Worm (Caenorhabditis elegans) whole organism, early embryonic: ENCODE measurements around the gene rab-30.

Source experiments
- F13C5.2 ChIP-seq: sonication (generic microtip); optimal IDR thresholded peaks from 2 replicates; lab custom pipeline; 2017; ENCODE audit warnings: mild to moderate bottlenecking, missing genetic modification characterization, inconsistent platforms, missing compliant biosample characterization
- aly-1 ChIP-seq: sonication (generic microtip); optimal IDR thresholded peaks from 2 replicates; lab custom pipeline; 2016; ENCODE audit warnings: missing genetic modification characterization, missing compliant biosample characterization
- ama-1 ChIP-seq: fragments of 150-350 bp; optimal IDR thresholded peaks from 2 replicates; lab custom pipeline; 2014
- ceh-13 ChIP-seq: fragments of 200-800 bp; sonication (Bioruptor generic); optimal IDR thresholded peaks from 2 replicates; lab custom pipeline; 2018; ENCODE audit warnings: mild to moderate bottlenecking, missing genetic modification characterization, missing compliant biosample characterization
- ets-7 ChIP-seq: sonication (generic microtip); optimal IDR thresholded peaks from 2 replicates; lab custom pipeline; 2016; ENCODE audit warnings: missing genotype, missing genetic modification characterization, missing compliant biosample characterization
- flt-1 ChIP-seq: fragments of 200-800 bp; sonication (Bioruptor generic); IDR thresholded peaks from 2 replicates; pipeline ENCODE4 v1.3.6; 2022; ENCODE audit warnings: missing genetic modification characterization, missing compliant biosample characterization
- hmg-4 ChIP-seq: fragments of 200-800 bp; sonication (Bioruptor generic); optimal IDR thresholded peaks from 2 replicates; lab custom pipeline; 2018; ENCODE audit warnings: mild to moderate bottlenecking, missing genetic modification characterization, missing compliant biosample characterization
- hnd-1 ChIP-seq: sonication (generic microtip); optimal IDR thresholded peaks from 2 replicates; lab custom pipeline; 2016; ENCODE audit warnings: missing genetic modification characterization, missing compliant biosample characterization
- pes-1 ChIP-seq: fragments of 200-800 bp; sonication (Bioruptor generic); IDR thresholded peaks from 2 replicates; pipeline ENCODE4 v1.3.6; 2022; ENCODE audit warnings: missing genetic modification reagents, missing genetic modification characterization, missing compliant biosample characterization
- scrt-1 ChIP-seq: fragments of 200-800 bp; sonication (Bioruptor generic); IDR thresholded peaks from 2 replicates; pipeline ENCODE4 v1.3.6; 2022; ENCODE audit warnings: missing genetic modification characterization, missing compliant biosample characterization
- sea-1 ChIP-seq: fragments of 200-800 bp; sonication (Bioruptor generic); conservative IDR thresholded peaks from 2 replicates; pipeline ENCODE4 v1.3.6; 2022; ENCODE audit warnings: missing genetic modification characterization, missing compliant biosample characterization
- tbx-11 ChIP-seq: fragments of 200-800 bp; sonication (Bioruptor generic); IDR thresholded peaks from 2 replicates; pipeline ENCODE4 v1.3.6; 2022; ENCODE audit warnings: missing genetic modification characterization, missing compliant biosample characterization

DNA sequence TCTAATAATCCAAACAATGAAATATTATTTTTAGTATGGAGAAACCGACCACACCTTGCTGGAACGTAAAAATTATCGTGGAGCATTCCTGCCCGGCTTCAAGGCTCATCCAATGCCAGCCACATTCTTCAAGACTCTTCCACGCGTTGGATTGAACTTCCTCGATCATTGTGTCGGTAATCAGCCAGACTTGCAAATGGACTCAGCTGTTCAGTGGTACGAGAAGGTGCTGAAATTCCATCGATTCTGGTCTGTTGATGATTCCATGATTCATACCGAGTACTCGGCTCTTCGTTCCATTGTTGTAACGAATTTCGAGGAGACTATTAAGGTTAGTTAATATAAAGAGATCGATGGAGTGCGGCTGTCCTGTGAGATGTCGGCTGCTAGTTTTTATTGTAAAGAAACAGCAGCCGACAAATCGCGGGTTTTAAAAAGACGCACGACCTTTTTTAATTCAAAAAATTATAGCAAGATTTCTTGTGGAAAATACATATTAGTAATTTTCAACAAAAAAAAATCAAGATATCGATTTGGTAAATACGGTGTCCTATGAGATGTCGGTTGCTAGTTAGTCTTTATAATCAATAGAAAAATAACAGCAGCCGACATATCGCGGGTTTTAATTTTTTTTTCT is 24.2 kb upstream of the rab-30 start:
- no peak for TF ChIP-seq ama-1 (lab: Kevin White, UChicago)
- TF ChIP-seq ceh-13 (GFP tag; lab: Kevin White, UChicago): no peak
- TF ChIP-seq aly-1 (tag; lab: Kevin White, UChicago): no peak
- no peak for TF ChIP-seq hnd-1 (tag; lab: Kevin White, UChicago)
- TF ChIP-seq scrt-1 (GFP tag; lab: Robert Waterston, UW): no peak
- no peak for TF ChIP-seq flt-1 (GFP tag; lab: Robert Waterston, UW)
- no peak for TF ChIP-seq F13C5.2 (tag; lab: Kevin White, UChicago)
- no peak for TF ChIP-seq hmg-4
- no peak for TF ChIP-seq ets-7
- TF ChIP-seq tbx-11: no peak
- TF ChIP-seq sea-1 (GFP tag; lab: Robert Waterston, UW): no peak
- no peak for TF ChIP-seq pes-1
